Worm (Caenorhabditis elegans) whole organism, young adult: ENCODE measurements around the gene F57A10.4.
"Not testable (repeated sequence)": the region's sequence is repeated elsewhere in the genome, so short reads cannot be mapped to it uniquely, and the experiment has no call there.

Experiments used
- F33H1.4 ChIP-seq: fragments of 200-800 bp; sonication (Bioruptor generic); IDR thresholded peaks from 2 replicates; pipeline ENCODE4 v1.3.6; 2022; ENCODE audit warnings: missing genetic modification reagents, missing genetic modification characterization, missing compliant biosample characterization
- F39B2.1 ChIP-seq: fragments of 200-800 bp; sonication (Bioruptor generic); IDR thresholded peaks from 2 replicates; pipeline ENCODE4 v1.3.6; 2022; ENCODE audit warnings: missing genetic modification reagents, missing genetic modification characterization, missing compliant biosample characterization
- F57A8.1 ChIP-seq: fragments of 200-800 bp; sonication (Bioruptor generic); optimal IDR thresholded peaks from 2 replicates; lab custom pipeline; 2018; ENCODE audit warnings: mild to moderate bottlenecking, missing genetic modification characterization, moderate library complexity, missing compliant biosample characterization
- T07F8.4 ChIP-seq: sonication (generic microtip); optimal IDR thresholded peaks from 2 replicates; lab custom pipeline; 2016; ENCODE audit warnings: mild to moderate bottlenecking, missing genetic modification characterization, moderate library complexity, missing compliant biosample characterization
- T26A5.8 ChIP-seq: sonication (generic microtip); optimal IDR thresholded peaks from 2 replicates; lab custom pipeline; 2016; ENCODE audit warnings: missing genetic modification characterization, missing compliant biosample characterization
- Y53G8AR.9 ChIP-seq: fragments of 200-800 bp; sonication (Bioruptor generic); conservative IDR thresholded peaks from 2 replicates; pipeline ENCODE4 v1.3.6; 2022; ENCODE audit warnings: missing genetic modification reagents, missing genetic modification characterization, missing compliant biosample characterization
- Y79H2A.3 ChIP-seq: fragments of 200-800 bp; sonication (Bioruptor generic); conservative IDR thresholded peaks from 2 replicates; pipeline ENCODE4 v1.3.6; 2022; ENCODE audit warnings: missing genetic modification reagents, missing genetic modification characterization, missing compliant biosample characterization
- Y95B8A.8 ChIP-seq: fragments of 200-800 bp; sonication (Bioruptor generic); IDR thresholded peaks from 2 replicates; pipeline ENCODE4 v1.3.6; 2022; ENCODE audit warnings: missing genetic modification reagents, missing genetic modification characterization, missing compliant biosample characterization
- akir-1 ChIP-seq: fragments of 200-800 bp; sonication (Bioruptor generic); optimal IDR thresholded peaks from 2 replicates; lab custom pipeline; 2018; ENCODE audit warnings: mild to moderate bottlenecking, missing genetic modification characterization, moderate library complexity, missing compliant biosample characterization
- ama-1 ChIP-seq, 3 experiments: fragments of 150-350 bp in 1 of 3; sonication (generic microtip) in 2 of 3; optimal IDR thresholded peaks; 2 replicates each; lab custom pipeline; 2014 to 2018; ENCODE audit warnings: missing biosample characterization in 2 of 3, missing genetic modification characterization in 2 of 3, missing genetic modification reagents in 2 of 3
- attf-3 ChIP-seq: fragments of 200-800 bp; sonication (Bioruptor generic); conservative IDR thresholded peaks from 2 replicates; pipeline ENCODE4 v1.3.6; 2022; ENCODE audit warnings: missing genetic modification reagents, missing genetic modification characterization, missing compliant biosample characterization
- attf-6 ChIP-seq: fragments of 200-800 bp; sonication (Bioruptor generic); IDR thresholded peaks from 2 replicates; pipeline ENCODE4 v1.3.6; 2022; ENCODE audit warnings: missing genetic modification reagents, missing genetic modification characterization, missing compliant biosample characterization
- bed-2 ChIP-seq: fragments of 200-800 bp; sonication (Bioruptor generic); IDR thresholded peaks from 2 replicates; pipeline ENCODE4 v1.3.6; 2022; ENCODE audit warnings: missing genetic modification reagents, missing genetic modification characterization, missing compliant biosample characterization
- cebp-2 ChIP-seq: fragments of 200-800 bp; sonication (Bioruptor generic); IDR thresholded peaks from 2 replicates; pipeline ENCODE4 v1.3.6; 2022; ENCODE audit warnings: missing genetic modification characterization, missing compliant biosample characterization
- ceh-100 ChIP-seq: fragments of 200-800 bp; sonication (Bioruptor generic); IDR thresholded peaks from 2 replicates; pipeline ENCODE4 v1.3.6; 2022; ENCODE audit warnings: missing genetic modification reagents, missing genetic modification characterization, missing compliant biosample characterization
- ceh-27 ChIP-seq: fragments of 200-800 bp; sonication (Bioruptor generic); optimal IDR thresholded peaks from 2 replicates; lab custom pipeline; 2018; ENCODE audit warnings: mild to moderate bottlenecking, missing genetic modification characterization, moderate library complexity, missing compliant biosample characterization
- ceh-79 ChIP-seq: sonication (generic microtip); optimal IDR thresholded peaks from 2 replicates; lab custom pipeline; 2017; ENCODE audit warnings: mild to moderate bottlenecking, missing genetic modification characterization, missing compliant biosample characterization
- die-1 ChIP-seq: sonication (generic microtip); optimal IDR thresholded peaks from 2 replicates; lab custom pipeline; 2016; ENCODE audit warnings: missing genotype, mild to moderate bottlenecking, missing genetic modification characterization, missing compliant biosample characterization
- efl-1 ChIP-seq: fragments of 150-350 bp; optimal IDR thresholded peaks from 2 replicates; lab custom pipeline; 2014; ENCODE audit warnings: missing biosample characterization, missing genetic modification reagents, missing genetic modification characterization
- hmg-1.2 ChIP-seq: fragments of 200-800 bp; sonication (Bioruptor generic); IDR thresholded peaks from 2 replicates; pipeline ENCODE4 v1.3.6; 2022; ENCODE audit warnings: missing genetic modification reagents, missing genetic modification characterization, missing compliant biosample characterization
- lin-26 ChIP-seq: fragments of 200-800 bp; sonication (Bioruptor generic); IDR thresholded peaks from 2 replicates; pipeline ENCODE4 v1.3.6; 2022; ENCODE audit warnings: missing genetic modification reagents, missing genetic modification characterization, missing compliant biosample characterization
- lin-35 ChIP-seq, 3 experiments: fragments of 150-350 bp in 2 of 3; sonication (generic microtip) in 1 of 3; optimal IDR thresholded peaks; 2 replicates each; lab custom pipeline; 2014 to 2018; ENCODE audit warnings: missing biosample characterization in 3 of 3, missing genetic modification characterization in 3 of 3, missing genetic modification reagents in 3 of 3
- lir-1 ChIP-seq: fragments of 200-800 bp; sonication (Bioruptor generic); conservative IDR thresholded peaks from 2 replicates; pipeline ENCODE4 v1.3.6; 2022; ENCODE audit warnings: missing genetic modification reagents, missing genetic modification characterization, missing compliant biosample characterization
- lsy-27 ChIP-seq: sonication (generic microtip); optimal IDR thresholded peaks from 2 replicates; lab custom pipeline; 2017; ENCODE audit warnings: missing genetic modification characterization, mild to moderate bottlenecking, missing compliant biosample characterization, antibody characterized with exemption, missing genotype, borderline replicate concordance; ENCODE audit not compliant: insufficient read depth
- madf-3 ChIP-seq: fragments of 200-800 bp; sonication (Bioruptor generic); IDR thresholded peaks from 2 replicates; pipeline ENCODE4 v1.3.6; 2022; ENCODE audit warnings: missing genetic modification reagents, missing genetic modification characterization, missing compliant biosample characterization
- mcd-1 ChIP-seq: fragments of 200-800 bp; sonication (Bioruptor generic); IDR thresholded peaks from 2 replicates; pipeline ENCODE4 v1.3.6; 2022; ENCODE audit warnings: missing genetic modification reagents, missing genetic modification characterization, missing compliant biosample characterization
- mxl-1 ChIP-seq: sonication (generic microtip); optimal IDR thresholded peaks from 2 replicates; lab custom pipeline; 2016; ENCODE audit warnings: missing genetic modification characterization, missing compliant biosample characterization
- nfyb-1 ChIP-seq: fragments of 200-800 bp; sonication (Bioruptor generic); IDR thresholded peaks from 2 replicates; pipeline ENCODE4 v1.3.6; 2022; ENCODE audit warnings: missing genetic modification reagents, missing genetic modification characterization, missing compliant biosample characterization
- nhr-120 ChIP-seq: fragments of 200-800 bp; sonication (Bioruptor generic); IDR thresholded peaks from 2 replicates; pipeline ENCODE4 v1.3.6; 2022; ENCODE audit warnings: missing genetic modification characterization, missing compliant biosample characterization
- pbrm-1 ChIP-seq: fragments of 200-800 bp; sonication (Bioruptor generic); IDR thresholded peaks from 2 replicates; pipeline ENCODE4 v1.3.6; 2022; ENCODE audit warnings: missing genetic modification reagents, missing genetic modification characterization, missing compliant biosample characterization
- rcor-1 ChIP-seq: fragments of 200-800 bp; sonication (Bioruptor generic); IDR thresholded peaks from 2 replicates; pipeline ENCODE4 v1.3.6; 2022; ENCODE audit warnings: missing genetic modification reagents, missing genetic modification characterization, missing compliant biosample characterization
- repo-1 ChIP-seq: sonication (generic microtip); optimal IDR thresholded peaks from 2 replicates; lab custom pipeline; 2017; ENCODE audit warnings: mild to moderate bottlenecking, missing genetic modification characterization, missing compliant biosample characterization
- rpc-1 ChIP-seq, 2 experiments: fragments of 150-350 bp in 1 of 2; sonication (generic microtip) in 1 of 2; optimal IDR thresholded peaks; 2 replicates each; lab custom pipeline; 2014 to 2018; ENCODE audit warnings: missing biosample characterization in 1 of 2, missing genetic modification characterization in 1 of 2, missing genetic modification reagents in 1 of 2, missing genotype in 1 of 2
- snpc-1.1 ChIP-seq: sonication (generic microtip); optimal IDR thresholded peaks from 2 replicates; lab custom pipeline; 2017; ENCODE audit warnings: missing genetic modification characterization, mild to moderate bottlenecking, missing compliant biosample characterization, antibody characterized with exemption, moderate library complexity, missing genotype, missing genetic modification reagents; ENCODE audit not compliant: insufficient read depth
- somi-1 ChIP-seq: fragments of 200-800 bp; sonication (Bioruptor generic); optimal IDR thresholded peaks from 2 replicates; lab custom pipeline; 2018; ENCODE audit warnings: mild to moderate bottlenecking, missing genetic modification characterization, missing compliant biosample characterization
- tlf-1 ChIP-seq: fragments of 200-800 bp; sonication (Bioruptor generic); optimal IDR thresholded peaks from 2 replicates; lab custom pipeline; 2018; ENCODE audit warnings: mild to moderate bottlenecking, missing genetic modification characterization, missing compliant biosample characterization
- unc-130 ChIP-seq: sonication (generic microtip); optimal IDR thresholded peaks from 2 replicates; lab custom pipeline; 2016; ENCODE audit warnings: missing genetic modification reagents, missing genetic modification characterization, missing compliant biosample characterization
- zim-3 ChIP-seq: sonication (generic microtip); optimal IDR thresholded peaks from 2 replicates; lab custom pipeline; 2017; ENCODE audit warnings: mild to moderate bottlenecking, missing genetic modification characterization, moderate library complexity, missing compliant biosample characterization

The F57A10.4 gene

ce11 chrV:15810446-15810845, 41.2 kb downstream of the F57A10.4 start, which contains the start of gene F54B8.1:
F54B8.1 (plus strand) TSS chrV:15810746.
- no peak for TF ChIP-seq pbrm-1
- no peak for TF ChIP-seq lsy-27 (tag; lab: Kevin White, UChicago)
- TF ChIP-seq lir-1 (GFP tag; lab: Robert Waterston, UW) = no peak
- TF ChIP-seq madf-3 (GFP tag; lab: Robert Waterston, UW) = no peak
- TF ChIP-seq T26A5.8 (tag; lab: Kevin White, UChicago) = no peak
- TF ChIP-seq bed-2 (GFP tag; lab: Robert Waterston, UW) = no peak
- TF ChIP-seq somi-1 (GFP tag; lab: Kevin White, UChicago) = no peak
- TF ChIP-seq snpc-1.1 (tag; lab: Kevin White, UChicago) = no peak
- no peak for TF ChIP-seq Y53G8AR.9 (GFP tag; lab: Robert Waterston, UW)
- no peak for TF ChIP-seq nfyb-1 (GFP tag; lab: Robert Waterston, UW)
- TF ChIP-seq cebp-2 (GFP tag; lab: Robert Waterston, UW) = no peak
- TF ChIP-seq efl-1 = no peak
- TF ChIP-seq F33H1.4 (GFP tag; lab: Robert Waterston, UW) = no peak
- TF ChIP-seq ceh-79 (tag; lab: Kevin White, UChicago) = no peak
- no peak for TF ChIP-seq attf-3
- TF ChIP-seq rpc-1 (optimal IDR thresholded peaks at IDR 0.05; lab: Kevin White, UChicago) = no peak
- TF ChIP-seq rpc-1 (tag; optimal IDR thresholded peaks at IDR 0.05; lab: Kevin White, UChicago) = no peak
- TF ChIP-seq ceh-27 (GFP tag; lab: Kevin White, UChicago) = no peak

DNA sequence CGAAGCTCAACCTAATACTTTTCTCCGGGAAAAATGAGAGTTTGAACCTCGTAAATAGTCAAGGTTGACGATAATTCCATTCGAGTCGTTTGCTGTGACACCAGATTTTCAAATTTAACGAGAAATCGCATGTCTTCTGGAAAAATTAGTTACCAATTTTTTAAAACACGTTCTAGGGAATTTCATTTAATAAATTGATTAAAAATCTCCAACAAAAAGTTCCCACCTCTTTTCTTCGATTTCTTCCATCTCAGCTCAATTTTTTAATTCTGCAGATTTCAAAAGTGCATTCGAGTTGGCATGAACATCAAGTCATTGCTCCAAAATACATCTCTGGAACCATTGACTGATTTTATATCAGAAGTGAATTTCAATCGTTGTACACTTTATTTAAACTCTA, 42.7 kb downstream of the F57A10.4 start, which contains the start of gene nhr-282:
Gene nhr-282, plus strand, starts transcription at position 301 of the 400 bp plus-strand sequence.
- not testable (repeated sequence) for TF ChIP-seq lin-26 (GFP tag; lab: Robert Waterston, UW); zim-3 (tag; lab: Kevin White, UChicago); mcd-1 (GFP tag; lab: Robert Waterston, UW)
- TF ChIP-seq, all 124 proteins: peak for 0; not testable (repeated sequence) for 124

- TF ChIP-seq Y79H2A.3 (GFP tag; lab: Robert Waterston, UW) (no peak), attf-6 (GFP tag; lab: Robert Waterston, UW) (no peak), hmg-1.2 (peak; percentile 24; the same call in 1 of the 2 replicates), ceh-100 (GFP tag; lab: Robert Waterston, UW) (no peak)
These were observed 46.8 kb downstream of the F57A10.4 start, which contains the start of the genes fbxa-69 and F54B8.4 for ce11 chrV:15815962-15816432. fbxa-69 (minus strand) TSS chrV:15815971. F54B8.4 (plus strand) TSS chrV:15816382.

ce11 chrV:15817746-15818145, 48.5 kb downstream of the F57A10.4 start, which contains the start of gene abf-3:
abf-3 (minus strand) TSS chrV:15817846.
- no peak for TF ChIP-seq F39B2.1 (GFP tag; lab: Robert Waterston, UW)
- no peak for TF ChIP-seq Y95B8A.8 (GFP tag; lab: Robert Waterston, UW)
- no peak for TF ChIP-seq rcor-1 (GFP tag; lab: Robert Waterston, UW)
- no peak for TF ChIP-seq rpc-1 (optimal IDR thresholded peaks at IDR 0.05; lab: Kevin White, UChicago)
- TF ChIP-seq rpc-1 (tag; optimal IDR thresholded peaks at IDR 0.05; lab: Kevin White, UChicago) = no peak
- TF ChIP-seq unc-130 (GFP tag; lab: Kevin White, UChicago) = no peak
- TF ChIP-seq mxl-1 (tag; lab: Kevin White, UChicago) = no peak
- no peak for TF ChIP-seq nhr-120 (GFP tag; lab: Robert Waterston, UW)
- TF ChIP-seq lin-35 (GFP tag; optimal IDR thresholded peaks at IDR 0.05; lab: Kevin White, UChicago) = no peak
- TF ChIP-seq T07F8.4 (tag; lab: Kevin White, UChicago) = no peak
- no peak for TF ChIP-seq mcd-1 (GFP tag; lab: Robert Waterston, UW)
- TF ChIP-seq repo-1 (tag; lab: Kevin White, UChicago) = no peak
- TF ChIP-seq die-1 = no peak
- TF ChIP-seq snpc-1.1 (tag; lab: Kevin White, UChicago) = no peak
- TF ChIP-seq ama-1 (optimal IDR thresholded peaks at IDR 0.05; lab: Kevin White, UChicago) = no peak
- TF ChIP-seq ama-1 (GFP tag; optimal IDR thresholded peaks at IDR 0.05; lab: Kevin White, UChicago) = no peak
- TF ChIP-seq tlf-1 (GFP tag; lab: Kevin White, UChicago) = no peak
- TF ChIP-seq akir-1 = no peak
- no peak for TF ChIP-seq F57A8.1 (GFP tag; lab: Kevin White, UChicago)
